Worm (Caenorhabditis elegans) whole organism, early embryonic: ENCODE results near the gene F44E7.7.

Source experiments
- B0310.2 ChIP-seq: sonication (generic microtip); optimal IDR thresholded peaks from 2 replicates; lab custom pipeline; 2016; ENCODE audit warnings: mild to moderate bottlenecking, missing genetic modification characterization, missing compliant biosample characterization
- F13C5.2 ChIP-seq: sonication (generic microtip); optimal IDR thresholded peaks from 2 replicates; lab custom pipeline; 2017; ENCODE audit warnings: mild to moderate bottlenecking, missing genetic modification characterization, inconsistent platforms, missing compliant biosample characterization
- aly-1 ChIP-seq: sonication (generic microtip); optimal IDR thresholded peaks from 2 replicates; lab custom pipeline; 2016; ENCODE audit warnings: missing genetic modification characterization, missing compliant biosample characterization
- ama-1 ChIP-seq: fragments of 150-350 bp; optimal IDR thresholded peaks from 2 replicates; lab custom pipeline; 2014
- ceh-36 ChIP-seq: sonication (generic microtip); optimal IDR thresholded peaks from 2 replicates; lab custom pipeline; 2016; ENCODE audit warnings: missing genetic modification characterization, inconsistent platforms, missing compliant biosample characterization
- flt-1 ChIP-seq: fragments of 200-800 bp; sonication (Bioruptor generic); IDR thresholded peaks from 2 replicates; pipeline ENCODE4 v1.3.6; 2022; ENCODE audit warnings: missing genetic modification characterization, missing compliant biosample characterization
- hmbx-1 ChIP-seq: sonication (generic microtip); optimal IDR thresholded peaks from 2 replicates; lab custom pipeline; 2016; ENCODE audit warnings: mild to moderate bottlenecking, missing genetic modification characterization, missing compliant biosample characterization
- hmg-4 ChIP-seq: fragments of 200-800 bp; sonication (Bioruptor generic); optimal IDR thresholded peaks from 2 replicates; lab custom pipeline; 2018; ENCODE audit warnings: mild to moderate bottlenecking, missing genetic modification characterization, missing compliant biosample characterization
- hnd-1 ChIP-seq: sonication (generic microtip); optimal IDR thresholded peaks from 2 replicates; lab custom pipeline; 2016; ENCODE audit warnings: missing genetic modification characterization, missing compliant biosample characterization
- pes-1 ChIP-seq: fragments of 200-800 bp; sonication (Bioruptor generic); IDR thresholded peaks from 2 replicates; pipeline ENCODE4 v1.3.6; 2022; ENCODE audit warnings: missing genetic modification reagents, missing genetic modification characterization, missing compliant biosample characterization
- scrt-1 ChIP-seq: fragments of 200-800 bp; sonication (Bioruptor generic); IDR thresholded peaks from 2 replicates; pipeline ENCODE4 v1.3.6; 2022; ENCODE audit warnings: missing genetic modification characterization, missing compliant biosample characterization
- sea-1 ChIP-seq: fragments of 200-800 bp; sonication (Bioruptor generic); conservative IDR thresholded peaks from 2 replicates; pipeline ENCODE4 v1.3.6; 2022; ENCODE audit warnings: missing genetic modification characterization, missing compliant biosample characterization
- tbx-37 ChIP-seq: fragments of 200-800 bp; sonication (Bioruptor generic); conservative IDR thresholded peaks from 2 replicates; pipeline ENCODE4 v1.3.6; 2022; ENCODE audit warnings: missing genetic modification reagents, missing genetic modification characterization, missing compliant biosample characterization

ce11 chrV:5813060-5813659 is 27.9 kb upstream of the F44E7.7 start, which contains the start of gene ZC250.4:
- TF ChIP-seq F13C5.2 (tag; lab: Kevin White, UChicago) = no peak
- TF ChIP-seq pes-1 = no peak
- no peak for TF ChIP-seq B0310.2 (tag; lab: Kevin White, UChicago)
- no peak for TF ChIP-seq tbx-37 (GFP tag; lab: Robert Waterston, UW)
- no peak for TF ChIP-seq ama-1
- no peak for TF ChIP-seq scrt-1 (GFP tag; lab: Robert Waterston, UW)
- no peak for TF ChIP-seq flt-1 (GFP tag; lab: Robert Waterston, UW)
- TF ChIP-seq sea-1 (GFP tag; lab: Robert Waterston, UW) = no peak
- no peak for TF ChIP-seq aly-1 (tag; lab: Kevin White, UChicago)
- TF ChIP-seq hmg-4 (GFP tag; lab: Kevin White, UChicago) = no peak
- TF ChIP-seq hnd-1 = no peak
- no peak for TF ChIP-seq hmbx-1 (tag; lab: Kevin White, UChicago)
- TF ChIP-seq ceh-36 (tag; lab: Kevin White, UChicago) = no peak
